In the genomic region with DNA sequence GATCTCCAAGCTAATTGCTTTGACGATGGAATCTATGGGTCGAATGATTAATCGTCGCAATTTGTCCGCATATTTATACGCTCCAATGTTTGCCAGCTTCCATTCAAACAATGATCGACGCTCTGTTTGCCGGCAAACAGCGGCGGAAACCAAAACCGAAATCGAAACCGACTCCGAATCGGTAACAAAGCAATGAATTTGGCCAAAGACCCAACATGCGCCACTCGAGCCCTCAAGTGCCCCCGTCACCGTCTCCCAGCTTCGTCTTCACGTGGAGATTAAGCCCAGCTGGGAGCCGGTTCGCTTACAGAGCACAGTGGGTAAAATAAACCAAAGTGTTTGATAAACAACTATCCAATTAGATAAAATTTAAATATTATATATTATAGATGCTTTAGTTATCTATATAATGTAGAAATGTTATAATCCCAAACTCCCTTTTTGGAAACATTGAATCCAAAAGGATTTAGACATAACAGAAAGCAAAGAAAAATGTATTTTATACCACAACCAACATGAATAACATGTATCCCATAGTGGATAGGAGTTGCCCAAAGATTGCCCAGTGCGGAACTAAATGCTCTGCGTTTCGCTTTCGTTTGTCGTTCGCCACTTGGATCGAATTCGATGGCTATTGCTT, we compare ENCODE assay signal across 2 fruit fly cellular contexts.
TF ChIP-seq lines count a peak whose summit lies in the region.

A gene (minus strand): TSS at position 51 of the 640 bp plus-strand sequence.

- no peak for TF ChIP-seq CTCF in whole organism, embryonic (GFP tag; optimal IDR thresholded peaks at IDR 0.05; lab: Kevin White, UChicago)

TF ChIP-seq in whole organism, embryonic, 481 proteins besides CTCF, POLR2A, EP300 and RAD21 (continues in another document):
- TF ChIP-seq ac (GFP tag; optimal IDR thresholded peaks at IDR 0.05; lab: Kevin White, UChicago) (no peak), CG15479 (GFP tag; optimal IDR thresholded peaks at IDR 0.05; lab: Kevin White, UChicago) (no peak), CG15269 (tag; optimal IDR thresholded peaks at IDR 0.05; lab: Kevin White, UChicago) (peak; percentile 61), wor (GFP tag; IDR thresholded peaks at IDR 0.05; lab: Robert Waterston, UW) (no peak), Med (GFP tag; lab: Kevin White, UChicago) (no peak), Fer3 (tag; optimal IDR thresholded peaks at IDR 0.05; lab: Kevin White, UChicago) (peak; percentile 2), CG18599 (GFP tag; optimal IDR thresholded peaks at IDR 0.05; lab: Kevin White, UChicago) (peak; percentile 11), CG13296 (GFP tag; optimal IDR thresholded peaks at IDR 0.05; lab: Kevin White, UChicago) (peak; percentile 56), Atf-2 (GFP tag; optimal IDR thresholded peaks at IDR 0.05; lab: Kevin White, UChicago) (no peak), row (GFP tag; IDR thresholded peaks at IDR 0.05; lab: Robert Waterston, UW) (peak; percentile 62), NC2α (GFP tag; optimal IDR thresholded peaks at IDR 0.05; lab: Kevin White, UChicago) (no peak), CG12155 (GFP tag; optimal IDR thresholded peaks at IDR 0.05; lab: Kevin White, UChicago) (no peak), Hey (tag; optimal IDR thresholded peaks at IDR 0.05; lab: Kevin White, UChicago) (no peak), kni (GFP tag; optimal IDR thresholded peaks at IDR 0.05; lab: Kevin White, UChicago) (no peak), CG7839 (tag; optimal IDR thresholded peaks at IDR 0.05; lab: Kevin White, UChicago) (peak; percentile 49), nmo (GFP tag; optimal IDR thresholded peaks at IDR 0.05; lab: Kevin White, UChicago) (peak; percentile 8), Fer2 (tag; optimal IDR thresholded peaks at IDR 0.05; lab: Kevin White, UChicago) (no peak), CG8765 (GFP tag; IDR thresholded peaks at IDR 0.05; lab: Robert Waterston, UW) (no peak), CG13424 (tag; optimal IDR thresholded peaks at IDR 0.05; lab: Kevin White, UChicago) (peak; percentile 48), CG7556 (GFP tag; optimal IDR thresholded peaks at IDR 0.05; lab: Kevin White, UChicago) (peak; percentile 34), Ets97D (GFP tag; optimal IDR thresholded peaks at IDR 0.05; lab: Kevin White, UChicago) (no peak), mld (GFP tag; IDR thresholded peaks at IDR 0.05; lab: Robert Waterston, UW; ENCODE audit: partially characterized antibody) (no peak), CG8924 (tag; optimal IDR thresholded peaks at IDR 0.05; lab: Kevin White, UChicago) (peak; percentile 31), lab (GFP tag; optimal IDR thresholded peaks at IDR 0.05; lab: Kevin White, UChicago) (peak; percentile 14), CG3281 (GFP tag; optimal IDR thresholded peaks at IDR 0.05; lab: Kevin White, UChicago) (peak; percentile 18), slbo (GFP tag; IDR thresholded peaks at IDR 0.05; lab: Robert Waterston, UW) (peak; percentile 32; the same call in 1 of the 2 replicates), CG2678 (tag; optimal IDR thresholded peaks at IDR 0.05; lab: Kevin White, UChicago) (peak; percentile 64), CG5245 (GFP tag; optimal IDR thresholded peaks at IDR 0.05; lab: Kevin White, UChicago) (no peak), prd (optimal IDR thresholded peaks at IDR 0.05; lab: Kevin White, UChicago) (no peak), prd (GFP tag; IDR thresholded peaks at IDR 0.05; lab: Robert Waterston, UW) (no peak), D19A (tag; optimal IDR thresholded peaks at IDR 0.05; lab: Kevin White, UChicago) (no peak), dan (GFP tag; IDR thresholded peaks at IDR 0.05; lab: Robert Waterston, UW) (no peak), yki (optimal IDR thresholded peaks at IDR 0.05; lab: Kevin White, UChicago) (no peak), CG11504 (tag; optimal IDR thresholded peaks at IDR 0.05; lab: Kevin White, UChicago) (peak; percentile 40), CG11456 (GFP tag; IDR thresholded peaks at IDR 0.05; lab: Robert Waterston, UW) (no peak), Hmr (GFP tag; optimal IDR thresholded peaks at IDR 0.05; lab: Kevin White, UChicago) (peak; percentile 50), Sox102F (GFP tag; optimal IDR thresholded peaks at IDR 0.05; lab: Kevin White, UChicago) (peak; percentile 22), CG18764 (GFP tag; optimal IDR thresholded peaks at IDR 0.05; lab: Kevin White, UChicago) (no peak), CG17829 (tag; optimal IDR thresholded peaks at IDR 0.05; lab: Kevin White, UChicago) (peak; percentile 1), cwo (GFP tag; optimal IDR thresholded peaks at IDR 0.05; lab: Kevin White, UChicago) (peak; percentile 17), Mrtf (GFP tag; IDR thresholded peaks at IDR 0.05; lab: Robert Waterston, UW) (no peak), NK7.1 (GFP tag; optimal IDR thresholded peaks at IDR 0.05; lab: Kevin White, UChicago) (no peak), z (GFP tag; IDR thresholded peaks at IDR 0.05; lab: Robert Waterston, UW) (no peak)

TF ChIP-seq in whole organism, prepupa, 60 proteins besides CTCF, POLR2A, EP300 and RAD21:
- TF ChIP-seq svp (GFP tag; lab: Kevin White, UChicago) (no peak), OdsH (GFP tag; optimal IDR thresholded peaks at IDR 0.05; lab: Kevin White, UChicago) (peak; percentile 4), Eip78C (GFP tag; lab: Kevin White, UChicago) (peak; percentile 19), Sox102F (GFP tag; optimal IDR thresholded peaks at IDR 0.05; lab: Kevin White, UChicago) (no peak), dsx (GFP tag; optimal IDR thresholded peaks at IDR 0.05; lab: Kevin White, UChicago; ENCODE audit: poor library complexity, severe bottlenecking) (no peak), Met (GFP tag; optimal IDR thresholded peaks at IDR 0.05; lab: Kevin White, UChicago) (no peak), achi (GFP tag; optimal IDR thresholded peaks at IDR 0.05; lab: Kevin White, UChicago) (peak; percentile 13)
